Worm (Caenorhabditis elegans): ENCODE measurements around the gene Y51H7C.9.
"Not testable (repeated sequence)": the region's sequence is repeated elsewhere in the genome, so short reads cannot be mapped to it uniquely, and the experiment has no call there.

ce11 chrII:1457784-1458183, 46.5 kb upstream of the Y51H7C.9 start:
- TF ChIP-seq unc-62 (GFP tag; optimal IDR thresholded peaks at IDR 0.05); ztf-11 (tag; optimal IDR thresholded peaks at IDR 0.05); lin-39 (tag; optimal IDR thresholded peaks at IDR 0.05); Y116A8C.19 (tag; optimal IDR thresholded peaks at IDR 0.05; ENCODE audit: borderline replicate concordance); hpl-2 (GFP tag; optimal IDR thresholded peaks at IDR 0.05); nhr-237 (tag; optimal IDR thresholded peaks at IDR 0.05); ama-1 (optimal IDR thresholded peaks at IDR 0.05); mep-1 (tag; optimal IDR thresholded peaks at IDR 0.05); jun-1 (tag; optimal IDR thresholded peaks at IDR 0.05); pax-3 (tag; optimal IDR thresholded peaks at IDR 0.05); snpc-4 (tag; optimal IDR thresholded peaks at IDR 0.05); unc-130 (tag; optimal IDR thresholded peaks at IDR 0.05); lin-13 (GFP tag; optimal IDR thresholded peaks at IDR 0.05); dpl-1 (GFP tag; optimal IDR thresholded peaks at IDR 0.05): not testable (repeated sequence)

All from whole organism, L1 larva.